Fruit fly (Drosophila melanogaster) whole organism, wandering third instar larva: Measurements from ENCODE around the gene CG7453.

Source experiments
- Abd-B ChIP-seq: fragments of >200 bp; optimal IDR thresholded peaks from 2 replicates; lab custom pipeline; 2017; ENCODE audit warnings: missing biosample characterization, missing genetic modification characterization
- CG32264 ChIP-seq: fragments of 200-800 bp; sonication (Bioruptor generic); optimal IDR thresholded peaks from 2 replicates; lab custom pipeline; 2016; ENCODE audit warnings: missing biosample characterization, missing genetic modification characterization
- CG9705 ChIP-seq: fragments of 200-800 bp; sonication (Bioruptor generic); optimal IDR thresholded peaks from 2 replicates; lab custom pipeline; 2018; ENCODE audit warnings: missing biosample characterization, mild to moderate bottlenecking, missing genetic modification characterization
- CrebA ChIP-seq: fragments of 200-800 bp; sonication (Bioruptor generic); optimal IDR thresholded peaks from 2 replicates; lab custom pipeline; 2016; ENCODE audit warnings: missing biosample characterization, mild to moderate bottlenecking, missing genetic modification characterization, borderline replicate concordance
- Dfd ChIP-seq: fragments of >200 bp; optimal IDR thresholded peaks from 2 replicates; lab custom pipeline; 2017; ENCODE audit warnings: missing biosample characterization, missing genetic modification characterization
- Dif ChIP-seq: fragments of 200-275, 200-300 bp; sonication (Bioruptor generic); optimal IDR thresholded peaks from 2 replicates; lab custom pipeline; 2018; ENCODE audit warnings: missing biosample characterization, missing genetic modification characterization; ENCODE audit not compliant: partially characterized antibody
- GATAd ChIP-seq: sonication (Bioruptor generic); optimal IDR thresholded peaks from 2 replicates; lab custom pipeline; 2016; ENCODE audit warnings: missing biosample characterization, missing genetic modification characterization
- HLH106 ChIP-seq: fragments of 200-800 bp; optimal IDR thresholded peaks from 3 replicates; lab custom pipeline; 2019; ENCODE audit warnings: missing biosample characterization, mild to moderate bottlenecking, missing genetic modification characterization, moderate library complexity
- Hnf4 ChIP-seq: fragments of 200-800 bp; sonication (Bioruptor generic); optimal IDR thresholded peaks from 2 replicates; lab custom pipeline; 2016; ENCODE audit warnings: missing biosample characterization, mild to moderate bottlenecking, missing genetic modification characterization
- Hr78 ChIP-seq: fragments of >200 bp; optimal IDR thresholded peaks from 2 replicates; lab custom pipeline; 2017; ENCODE audit warnings: missing biosample characterization, missing genetic modification characterization
- Hr83 ChIP-seq: fragments of 200-300 bp; sonication (Bioruptor generic); optimal IDR thresholded peaks from 2 replicates; lab custom pipeline; 2016; ENCODE audit warnings: missing biosample characterization, mild to moderate bottlenecking, missing genetic modification characterization, moderate library complexity; ENCODE audit not compliant: poor library complexity, severe bottlenecking
- Jra ChIP-seq: sonication (Bioruptor generic); optimal IDR thresholded peaks from 2 replicates; lab custom pipeline; 2016; ENCODE audit warnings: missing biosample characterization, missing genetic modification characterization
- Mio ChIP-seq: sonication (Bioruptor generic); optimal IDR thresholded peaks from 2 replicates; lab custom pipeline; 2016; ENCODE audit warnings: missing biosample characterization, missing genetic modification characterization
- Myc ChIP-seq: fragments of >200 bp; optimal IDR thresholded peaks from 2 replicates; lab custom pipeline; 2017
- N ChIP-seq: fragments of >200 bp; optimal IDR thresholded peaks from 2 replicates; lab custom pipeline; 2018; ENCODE audit warnings: missing biosample characterization, missing external identifiers, missing genetic modification characterization
- OdsH ChIP-seq: fragments of 200-800 bp; sonication (Bioruptor generic); optimal IDR thresholded peaks from 2 replicates; lab custom pipeline; 2016; ENCODE audit warnings: missing biosample characterization, mild to moderate bottlenecking, missing genetic modification characterization
- Rel ChIP-seq, 2 experiments: fragments of 200-800 bp; sonication (Bioruptor generic) in 1 of 2; optimal IDR thresholded peaks; 2 replicates in 1 of 2; 3 replicates in 1 of 2; lab custom pipeline; 2016 to 2019; ENCODE audit warnings: mild to moderate bottlenecking in 2 of 2, missing biosample characterization in 2 of 2, missing genetic modification characterization in 2 of 2, moderate library complexity in 1 of 2
- Sp1 ChIP-seq: fragments of 200-800 bp; sonication (Bioruptor generic); optimal IDR thresholded peaks from 3 replicates; lab custom pipeline; 2019; ENCODE audit warnings: missing biosample characterization, mild to moderate bottlenecking, missing genetic modification characterization, moderate library complexity
- Vsx2 ChIP-seq: fragments of 200-300, 225-300 bp; sonication (Bioruptor generic); optimal IDR thresholded peaks from 2 replicates; lab custom pipeline; 2018; ENCODE audit warnings: missing biosample characterization, missing genetic modification characterization; ENCODE audit not compliant: partially characterized antibody
- br ChIP-seq: fragments of 200-800 bp; sonication (Bioruptor generic); optimal IDR thresholded peaks from 2 replicates; lab custom pipeline; 2016; ENCODE audit warnings: missing biosample characterization, missing genetic modification characterization
- brk ChIP-seq: fragments of 200-800 bp; sonication (Bioruptor generic); optimal IDR thresholded peaks from 2 replicates; lab custom pipeline; 2016; ENCODE audit warnings: missing biosample characterization, mild to moderate bottlenecking, missing genetic modification characterization
- dl ChIP-seq, 2 experiments: fragments of 175-275, 200-275 bp in 1 of 2; fragments of 200-275 bp in 1 of 2; sonication (Bioruptor generic); optimal IDR thresholded peaks; lab custom pipeline; 2018; ENCODE audit warnings: mild to moderate bottlenecking in 2 of 2, missing biosample characterization in 2 of 2, missing genetic modification characterization in 2 of 2, moderate library complexity in 2 of 2; ENCODE audit not compliant: partially characterized antibody in 2 of 2, insufficient read depth in 1 of 2
- dmrt93B ChIP-seq: fragments of 200-800 bp; sonication (Bioruptor generic); optimal IDR thresholded peaks from 2 replicates; lab custom pipeline; 2018; ENCODE audit warnings: missing biosample characterization, mild to moderate bottlenecking, missing genetic modification characterization
- dsf ChIP-seq: sonication (Bioruptor generic); optimal IDR thresholded peaks from 2 replicates; lab custom pipeline; 2016; ENCODE audit warnings: missing biosample characterization, missing genetic modification characterization, borderline replicate concordance
- ey ChIP-seq: fragments of 200-800 bp; sonication (Bioruptor generic); optimal IDR thresholded peaks from 2 replicates; lab custom pipeline; 2016; ENCODE audit warnings: missing biosample characterization, missing genetic modification characterization
- foxo ChIP-seq, 2 experiments: fragments of 200-800 bp; sonication (Bioruptor generic); optimal IDR thresholded peaks; 2 replicates in 1 of 2; 3 replicates in 1 of 2; lab custom pipeline; 2016 to 2017; ENCODE audit warnings: missing biosample characterization in 2 of 2, missing genetic modification characterization in 2 of 2
- fru ChIP-seq: fragments of 200-800 bp; sonication (Bioruptor generic); optimal IDR thresholded peaks from 3 replicates; lab custom pipeline; 2016; ENCODE audit warnings: missing biosample characterization, mild to moderate bottlenecking, missing genetic modification characterization
- h ChIP-seq: fragments of 200-800 bp; sonication (Bioruptor generic); optimal IDR thresholded peaks from 3 replicates; lab custom pipeline; 2016; ENCODE audit warnings: missing biosample characterization, mild to moderate bottlenecking, missing genetic modification characterization
- jim ChIP-seq: fragments of 175-275, 200-325 bp; sonication (Bioruptor generic); optimal IDR thresholded peaks from 2 replicates; lab custom pipeline; 2016; ENCODE audit warnings: missing biosample characterization, mild to moderate bottlenecking, missing genetic modification characterization
- lola ChIP-seq: fragments of >200 bp; optimal IDR thresholded peaks from 2 replicates; lab custom pipeline; 2017; ENCODE audit warnings: missing biosample characterization, missing genetic modification characterization
- pan ChIP-seq: fragments of >200 bp; optimal IDR thresholded peaks from 2 replicates; lab custom pipeline; 2017
- psq ChIP-seq: fragments of 200-800 bp; sonication (Bioruptor generic); optimal IDR thresholded peaks from 3 replicates; lab custom pipeline; 2017; ENCODE audit warnings: missing biosample characterization, mild to moderate bottlenecking, missing genetic modification characterization, moderate library complexity
- sage ChIP-seq: fragments of 200-800 bp; sonication (Bioruptor generic); optimal IDR thresholded peaks from 2 replicates; lab custom pipeline; 2016; ENCODE audit warnings: missing biosample characterization, mild to moderate bottlenecking, missing genetic modification characterization
- sv ChIP-seq: fragments of 200-800 bp; sonication (Bioruptor generic); optimal IDR thresholded peaks from 3 replicates; lab custom pipeline; 2016; ENCODE audit warnings: missing biosample characterization, missing genetic modification characterization
- tai ChIP-seq: sonication (Bioruptor generic); optimal IDR thresholded peaks from 2 replicates; lab custom pipeline; 2016; ENCODE audit warnings: missing biosample characterization, missing genetic modification characterization
- usp ChIP-seq: fragments of >200 bp; optimal IDR thresholded peaks from 2 replicates; lab custom pipeline; 2017; ENCODE audit warnings: missing biosample characterization, missing genetic modification characterization
- woc ChIP-seq: sonication (Bioruptor generic); optimal IDR thresholded peaks from 2 replicates; lab custom pipeline; 2016; ENCODE audit warnings: missing biosample characterization, mild to moderate bottlenecking, missing genetic modification characterization

CG7453 gene

dm6 chrX:19166152-19166935, 13.6 kb upstream of the CG7453 start:
- TF ChIP-seq sv (GFP tag; lab: Kevin White, UChicago) (no peak), Rel (GFP tag; optimal IDR thresholded peaks at IDR 0.05; lab: Kevin White, UChicago) (no peak), Rel (tag; optimal IDR thresholded peaks at IDR 0.05; lab: Kevin White, UChicago) (peak; percentile 30), foxo (GFP tag; optimal IDR thresholded peaks at IDR 0.05; lab: Kevin White, UChicago) (peak in 1 of 2 experiments; percentile 68), Abd-B (GFP tag; lab: Kevin White, UChicago) (no peak), h (GFP tag; lab: Kevin White, UChicago) (peak; percentile 57), Sp1 (GFP tag; lab: Kevin White, UChicago) (peak; percentile 66), dmrt93B (GFP tag; lab: Kevin White, UChicago) (peak; percentile 52), Dfd (GFP tag; lab: Kevin White, UChicago) (peak; percentile 5), br (GFP tag; lab: Kevin White, UChicago) (peak; percentile 13), fru (GFP tag; lab: Kevin White, UChicago) (peak; percentile 48), ey (GFP tag; lab: Kevin White, UChicago) (peak; percentile 17), HLH106 (tag; lab: Kevin White, UChicago) (peak; percentile 58), Myc (lab: Kevin White, UChicago) (no peak)

- TF ChIP-seq brk (GFP tag; lab: Kevin White, UChicago) (no peak), Rel (GFP tag; optimal IDR thresholded peaks at IDR 0.05; lab: Kevin White, UChicago) (no peak), Rel (tag; optimal IDR thresholded peaks at IDR 0.05; lab: Kevin White, UChicago) (peak; percentile 12), GATAd (GFP tag; lab: Kevin White, UChicago) (no peak), woc (no peak), CrebA (GFP tag; lab: Kevin White, UChicago) (no peak), sv (GFP tag; lab: Kevin White, UChicago) (no peak), lola (GFP tag; lab: Kevin White, UChicago) (peak; percentile 3), psq (GFP tag; lab: Kevin White, UChicago) (no peak)
Observed at dm6 chrX:19167032-19167568, 12.9 kb upstream of the CG7453 start, which contains the start of gene RhoGAP18B. RhoGAP18B (minus strand) TSS chrX:19167082.

DNA sequence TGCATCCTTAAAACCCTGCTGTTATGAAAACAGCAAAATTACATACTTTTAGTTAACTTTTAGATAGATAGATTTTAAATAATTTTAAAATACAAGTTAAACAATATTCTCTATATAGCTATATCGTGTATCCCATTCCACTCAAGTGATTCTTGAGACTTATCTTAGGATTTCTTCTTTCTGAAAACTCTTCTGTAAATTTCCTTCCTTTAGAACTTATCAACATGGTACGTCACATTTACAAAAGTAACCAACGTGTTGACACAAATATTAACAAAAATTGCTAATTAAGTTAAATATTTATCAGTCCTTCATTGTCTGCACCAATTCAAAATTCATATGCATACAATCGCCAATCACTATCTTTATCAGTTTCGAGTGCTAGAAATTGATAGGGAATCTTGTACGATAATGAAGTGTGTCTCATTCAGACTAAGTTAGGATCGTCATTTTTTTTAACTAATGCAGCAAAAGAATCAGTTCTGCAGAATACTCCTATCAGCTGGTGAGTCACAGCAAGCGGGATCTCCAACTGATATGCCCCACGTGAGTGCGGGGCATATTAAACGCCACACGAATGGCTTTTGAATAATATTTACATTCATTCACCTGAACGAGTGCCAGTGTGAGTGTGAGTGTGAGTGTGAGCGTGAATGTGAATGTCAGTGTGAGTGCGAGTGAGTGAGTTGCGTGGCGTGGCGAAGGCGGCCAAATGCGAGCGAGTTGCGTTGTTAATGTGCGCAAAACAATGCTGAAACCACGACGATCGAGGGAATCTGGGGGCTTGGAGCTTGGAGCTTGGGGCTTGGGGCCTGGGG, 12.2 kb upstream of the CG7453 start:
- TF ChIP-seq Hr83 (GFP tag; lab: Kevin White, UChicago) (no peak), GATAd (GFP tag; lab: Kevin White, UChicago) (no peak), Myc (lab: Kevin White, UChicago) (no peak), psq (GFP tag; lab: Kevin White, UChicago) (no peak), br (GFP tag; lab: Kevin White, UChicago) (no peak), Dfd (GFP tag; lab: Kevin White, UChicago) (no peak), lola (GFP tag; lab: Kevin White, UChicago) (no peak), fru (GFP tag; lab: Kevin White, UChicago) (no peak), Abd-B (GFP tag; lab: Kevin White, UChicago) (no peak), dsf (GFP tag; lab: Kevin White, UChicago) (no peak), OdsH (GFP tag; lab: Kevin White, UChicago) (no peak), sage (GFP tag; lab: Kevin White, UChicago) (no peak), Sp1 (GFP tag; lab: Kevin White, UChicago) (no peak), woc (peak; percentile 58), ey (GFP tag; lab: Kevin White, UChicago) (no peak), Rel (GFP tag; optimal IDR thresholded peaks at IDR 0.05; lab: Kevin White, UChicago) (no peak), Rel (tag; optimal IDR thresholded peaks at IDR 0.05; lab: Kevin White, UChicago) (peak; percentile 53), usp (no peak), pan (peak; percentile 76), CG32264 (GFP tag; lab: Kevin White, UChicago) (no peak), CrebA (GFP tag; lab: Kevin White, UChicago) (no peak), tai (no peak), Mio (GFP tag; lab: Kevin White, UChicago) (no peak), CG9705 (GFP tag; lab: Kevin White, UChicago) (no peak), dmrt93B (GFP tag; lab: Kevin White, UChicago) (no peak), Hr78 (no peak), sv (GFP tag; lab: Kevin White, UChicago) (no peak), Dif (GFP tag; lab: Kevin White, UChicago) (no peak), dl (GFP tag; optimal IDR thresholded peaks at IDR 0.05; lab: Kevin White, UChicago; ENCODE audit: insufficient read depth in 1 of 2, partially characterized antibody in 2 of 2) (no peak), h (GFP tag; lab: Kevin White, UChicago) (peak; percentile 62), Jra (GFP tag; lab: Kevin White, UChicago) (peak; percentile 7), brk (GFP tag; lab: Kevin White, UChicago) (no peak), HLH106 (tag; lab: Kevin White, UChicago) (no peak), Vsx2 (GFP tag; lab: Kevin White, UChicago) (no peak), Hnf4 (no peak), jim (no peak), N (no peak), foxo (GFP tag; optimal IDR thresholded peaks at IDR 0.05; lab: Kevin White, UChicago) (no peak)
